Worm (Caenorhabditis elegans): ENCODE measurements around the gene srbc-17.
A peak's percentile ranks its signal among the peaks of the same experiment; 100 is the strongest.

Gene srbc-17

ce11 chrV:2204080-2204479 lies 26.6 kb downstream of the srbc-17 start, which contains the start of gene cyp-33C12:
TSS of gene cyp-33C12 (minus strand) at chrV:2204400.
- no peak for TF ChIP-seq daf-12 (tag; optimal IDR thresholded peaks at IDR 0.05)
- no peak for TF ChIP-seq ceh-28 (tag; optimal IDR thresholded peaks at IDR 0.05)
- TF ChIP-seq nhr-67 (tag; optimal IDR thresholded peaks at IDR 0.05): no peak
- TF ChIP-seq nhr-28 (tag; optimal IDR thresholded peaks at IDR 0.05): no peak
- no peak for TF ChIP-seq unc-62 (GFP tag; optimal IDR thresholded peaks at IDR 0.05)
- TF ChIP-seq ama-1 (optimal IDR thresholded peaks at IDR 0.05): no peak
- no peak for TF ChIP-seq nhr-25 (tag; optimal IDR thresholded peaks at IDR 0.05)
- no peak for TF ChIP-seq ceh-9 (tag; optimal IDR thresholded peaks at IDR 0.05)
- no peak for TF ChIP-seq nfya-1 (tag; optimal IDR thresholded peaks at IDR 0.05; ENCODE audit: insufficient read depth)
- no peak for TF ChIP-seq nhr-77 (tag; optimal IDR thresholded peaks at IDR 0.05)
- TF ChIP-seq tbx-2 (tag; optimal IDR thresholded peaks at IDR 0.05): no peak
- no peak for TF ChIP-seq skn-1 (tag; optimal IDR thresholded peaks at IDR 0.05)
- TF ChIP-seq jun-1 (tag; optimal IDR thresholded peaks at IDR 0.05): no peak
- no peak for TF ChIP-seq egl-27 (tag; optimal IDR thresholded peaks at IDR 0.05)
- no peak for TF ChIP-seq elt-1 (tag; optimal IDR thresholded peaks at IDR 0.05)
- no peak for TF ChIP-seq ztf-11 (tag; optimal IDR thresholded peaks at IDR 0.05)
- no peak for TF ChIP-seq ceh-16 (tag; optimal IDR thresholded peaks at IDR 0.05)
- TF ChIP-seq unc-39 (tag; optimal IDR thresholded peaks at IDR 0.05): no peak
- no peak for TF ChIP-seq nhr-23 (tag; optimal IDR thresholded peaks at IDR 0.05)

- TF ChIP-seq pqm-1 (tag; optimal IDR thresholded peaks at IDR 0.05) (no peak), nhr-25 (tag; optimal IDR thresholded peaks at IDR 0.05) (no peak), R02D3.7 (tag; optimal IDR thresholded peaks at IDR 0.05) (no peak), ceh-28 (tag; optimal IDR thresholded peaks at IDR 0.05) (no peak), aly-2 (tag; optimal IDR thresholded peaks at IDR 0.05) (no peak), ceh-16 (tag; optimal IDR thresholded peaks at IDR 0.05) (no peak), jun-1 (tag; optimal IDR thresholded peaks at IDR 0.05) (no peak), nhr-237 (tag; optimal IDR thresholded peaks at IDR 0.05) (no peak), nhr-11 (tag; optimal IDR thresholded peaks at IDR 0.05) (no peak), nhr-76 (tag; optimal IDR thresholded peaks at IDR 0.05) (no peak), zag-1 (tag; optimal IDR thresholded peaks at IDR 0.05) (no peak), snpc-4 (tag; optimal IDR thresholded peaks at IDR 0.05) (no peak), elt-1 (tag; optimal IDR thresholded peaks at IDR 0.05) (no peak), nhr-12 (tag; optimal IDR thresholded peaks at IDR 0.05) (no peak), egl-5 (tag; optimal IDR thresholded peaks at IDR 0.05) (no peak), nhr-28 (tag; optimal IDR thresholded peaks at IDR 0.05) (no peak), fkh-10 (GFP tag; optimal IDR thresholded peaks at IDR 0.05) (no peak), mml-1 (tag; optimal IDR thresholded peaks at IDR 0.05) (no peak), unc-39 (tag; optimal IDR thresholded peaks at IDR 0.05) (no peak)
Measured at ce11 chrV:2206181-2206580, 28.7 kb downstream of the srbc-17 start, which contains the start of gene srt-40. TSS of gene srt-40 (minus strand) at chrV:2206281.

- no peak for TF ChIP-seq lsy-12 (tag; optimal IDR thresholded peaks at IDR 0.05)
- no peak for TF ChIP-seq elt-3 (tag; optimal IDR thresholded peaks at IDR 0.05)
Measured at ce11 chrV:2206801-2207200, 29.3 kb downstream of the srbc-17 start, which contains the start of gene svh-11. TSS of gene svh-11 (plus strand) at chrV:2207101.

- TF ChIP-seq nfya-1 (tag; optimal IDR thresholded peaks at IDR 0.05; ENCODE audit: insufficient read depth) (peak; percentile 84), egl-27 (tag; optimal IDR thresholded peaks at IDR 0.05) (no peak), jun-1 (tag; optimal IDR thresholded peaks at IDR 0.05) (no peak), elt-3 (tag; optimal IDR thresholded peaks at IDR 0.05) (no peak)
Measured at ce11 chrV:2207527-2207926, 30.0 kb downstream of the srbc-17 start.

ce11 chrV:2211936-2212335 lies 34.4 kb downstream of the srbc-17 start, which contains the start of gene nhr-133:
TSS of gene nhr-133 (minus strand) at chrV:2212118.
- TF ChIP-seq nhr-25 (tag; optimal IDR thresholded peaks at IDR 0.05): no peak
- no peak for TF ChIP-seq ceh-9 (tag; optimal IDR thresholded peaks at IDR 0.05)
- TF ChIP-seq ceh-82 (tag; optimal IDR thresholded peaks at IDR 0.05): no peak
- no peak for TF ChIP-seq fkh-2 (tag; optimal IDR thresholded peaks at IDR 0.05)
- no peak for TF ChIP-seq nhr-28 (tag; optimal IDR thresholded peaks at IDR 0.05)
- no peak for TF ChIP-seq sea-2 (GFP tag; optimal IDR thresholded peaks at IDR 0.05)
- TF ChIP-seq nhr-76 (tag; optimal IDR thresholded peaks at IDR 0.05): no peak
- peak; percentile 38 for TF ChIP-seq elt-2 (tag; optimal IDR thresholded peaks at IDR 0.05)
- peak; percentile 73 for TF ChIP-seq pha-4 (tag; optimal IDR thresholded peaks at IDR 0.05)
- no peak for TF ChIP-seq nhr-237 (tag; optimal IDR thresholded peaks at IDR 0.05)
- no peak for TF ChIP-seq nhr-11 (tag; optimal IDR thresholded peaks at IDR 0.05)
- no peak for TF ChIP-seq nhr-12 (tag; optimal IDR thresholded peaks at IDR 0.05)
- TF ChIP-seq ceh-28 (tag; optimal IDR thresholded peaks at IDR 0.05): no peak
- TF ChIP-seq lin-39 (tag; optimal IDR thresholded peaks at IDR 0.05): no peak
- TF ChIP-seq ZK546.5 (tag; optimal IDR thresholded peaks at IDR 0.05): no peak
- TF ChIP-seq R02D3.7 (tag; optimal IDR thresholded peaks at IDR 0.05): no peak
